Worm (Caenorhabditis elegans): ENCODE data around the gene cal-5.
A peak's percentile ranks its signal among the peaks of the same experiment; 100 is the strongest.

ce11 chrX:5085465-5085864 lies 7.7 kb upstream of the cal-5 start:
- peak; percentile 72 for TF ChIP-seq nhr-11 (tag; optimal IDR thresholded peaks at IDR 0.05)
- TF ChIP-seq ztf-11 (tag; optimal IDR thresholded peaks at IDR 0.05) = peak; percentile 48
- no peak for TF ChIP-seq ama-1 (optimal IDR thresholded peaks at IDR 0.05)
- peak; percentile 23 for TF ChIP-seq nhr-76 (tag; optimal IDR thresholded peaks at IDR 0.05)
- TF ChIP-seq nhr-28 (tag; optimal IDR thresholded peaks at IDR 0.05) = no peak
- TF ChIP-seq lin-15B (tag; optimal IDR thresholded peaks at IDR 0.05) = peak; percentile 26
- TF ChIP-seq nfya-1 (tag; optimal IDR thresholded peaks at IDR 0.05; ENCODE audit: insufficient read depth) = peak; percentile 80

All from whole organism, L3 larva.